Fruit fly (Drosophila melanogaster) whole organism, embryonic: ENCODE data around the gene asun.
A peak's percentile ranks its signal among the peaks of the same experiment; 100 is the strongest.

Experiments used
- Blimp-1 ChIP-seq: fragments of 200-800 bp; sonication (Bioruptor generic); optimal IDR thresholded peaks from 3 replicates; lab custom pipeline; 2018; ENCODE audit warnings: missing biosample characterization, missing genetic modification characterization, mild to moderate bottlenecking, moderate library complexity, missing genetic modification reagents
- CG10147 ChIP-seq: fragments of 200-800 bp; sonication (Bioruptor generic); optimal IDR thresholded peaks from 2 replicates; lab custom pipeline; 2019; ENCODE audit warnings: missing biosample characterization, mild to moderate bottlenecking, missing genetic modification characterization, moderate library complexity
- CG10565 ChIP-seq: fragments of 200-800 bp; sonication (Bioruptor generic); optimal IDR thresholded peaks from 3 replicates; lab custom pipeline; 2016; ENCODE audit warnings: missing biosample characterization, mild to moderate bottlenecking, missing genetic modification characterization
- CG11696 ChIP-seq: fragments of 200-800 bp; sonication (Bioruptor generic); IDR thresholded peaks from 2 replicates; pipeline ENCODE4 v1.3.6; 2022; ENCODE audit warnings: missing biosample characterization, missing genetic modification characterization
- CG1233 ChIP-seq: fragments of 200-800 bp; sonication (Bioruptor generic); optimal IDR thresholded peaks from 4 replicates; lab custom pipeline; 2018; ENCODE audit warnings: missing biosample characterization, mild to moderate bottlenecking, missing genetic modification characterization
- CG13287 ChIP-seq: fragments of 200-800 bp; sonication (Bioruptor generic); IDR thresholded peaks from 2 replicates; pipeline ENCODE4 v1.3.6; 2022; ENCODE audit warnings: missing biosample characterization, missing genetic modification characterization; ENCODE audit not compliant: partially characterized antibody
- CG14860 ChIP-seq: fragments of 200-800 bp; sonication (Bioruptor generic); IDR thresholded peaks from 3 replicates; pipeline ENCODE4 v1.3.6; 2022; ENCODE audit warnings: missing biosample characterization, missing genetic modification characterization; ENCODE audit not compliant: partially characterized antibody
- CG1647 ChIP-seq: fragments of 200-800 bp; sonication (Bioruptor generic); optimal IDR thresholded peaks from 3 replicates; lab custom pipeline; 2016; ENCODE audit warnings: missing biosample characterization, missing genetic modification characterization
- CG16813 ChIP-seq: fragments of 200-800 bp; sonication (Bioruptor generic); IDR thresholded peaks from 3 replicates; pipeline ENCODE4 v1.3.6; 2022; ENCODE audit warnings: missing biosample characterization, missing genetic modification characterization; ENCODE audit not compliant: partially characterized antibody
- CG17359 ChIP-seq: fragments of 200-800 bp; sonication (Bioruptor generic); optimal IDR thresholded peaks from 3 replicates; lab custom pipeline; 2018; ENCODE audit warnings: missing biosample characterization, mild to moderate bottlenecking, missing genetic modification characterization, moderate library complexity
- CG2120 ChIP-seq: fragments of 200-800 bp; sonication (Bioruptor generic); optimal IDR thresholded peaks from 3 replicates; lab custom pipeline; 2016; ENCODE audit warnings: missing biosample characterization, missing genetic modification characterization
- CG3065 ChIP-seq: fragments of 200-800 bp; sonication (Bioruptor generic); optimal IDR thresholded peaks from 2 replicates; lab custom pipeline; 2016; ENCODE audit warnings: missing biosample characterization, missing genetic modification characterization
- CG4424 ChIP-seq: fragments of 200-800 bp; sonication (Bioruptor generic); optimal IDR thresholded peaks from 3 replicates; lab custom pipeline; 2016; ENCODE audit warnings: missing biosample characterization, missing genetic modification characterization
- CG4617 ChIP-seq: fragments of 200-800 bp; sonication (Bioruptor generic); optimal IDR thresholded peaks from 3 replicates; lab custom pipeline; 2016; ENCODE audit warnings: missing biosample characterization, missing genetic modification characterization, borderline replicate concordance
- CG5953 ChIP-seq: fragments of 200-800 bp; sonication (Bioruptor generic); IDR thresholded peaks from 2 replicates; pipeline ENCODE4 v1.3.6; 2022; ENCODE audit warnings: missing biosample characterization, missing genetic modification characterization
- CG7271 ChIP-seq: fragments of 200-800 bp; sonication (Bioruptor generic); optimal IDR thresholded peaks from 2 replicates; lab custom pipeline; 2018; ENCODE audit warnings: missing biosample characterization, mild to moderate bottlenecking, missing genetic modification characterization, moderate library complexity
- D19B ChIP-seq: fragments of 200-800 bp; sonication (Bioruptor generic); optimal IDR thresholded peaks from 2 replicates; lab custom pipeline; 2017; ENCODE audit warnings: missing biosample characterization, mild to moderate bottlenecking, missing genetic modification characterization
- Dip2 ChIP-seq: fragments of 200-800 bp; sonication (Bioruptor generic); IDR thresholded peaks from 2 replicates; pipeline ENCODE4 v1.3.6; 2022; ENCODE audit warnings: missing biosample characterization, missing genetic modification characterization
- Dll ChIP-seq: fragments of 200-800 bp; sonication (Bioruptor generic); IDR thresholded peaks from 4 replicates; pipeline ENCODE4 v1.3.6; 2022; ENCODE audit warnings: missing biosample characterization, missing genetic modification characterization; ENCODE audit not compliant: partially characterized antibody
- ERR ChIP-seq: fragments of 200-800 bp; sonication (Bioruptor generic); optimal IDR thresholded peaks from 2 replicates; lab custom pipeline; 2016; ENCODE audit warnings: missing biosample characterization, missing genetic modification characterization
- HHEX ChIP-seq: fragments of 200-800 bp; sonication (Bioruptor generic); optimal IDR thresholded peaks from 3 replicates; lab custom pipeline; 2017; ENCODE audit warnings: missing biosample characterization, mild to moderate bottlenecking, missing genetic modification characterization, missing genetic modification reagents
- HmgD ChIP-seq: fragments of 200-800 bp; sonication (Bioruptor generic); optimal IDR thresholded peaks from 3 replicates; lab custom pipeline; 2016; ENCODE audit warnings: missing biosample characterization, missing genetic modification characterization
- Lhr ChIP-seq: fragments of 200-800 bp; sonication (Bioruptor generic); optimal IDR thresholded peaks from 3 replicates; lab custom pipeline; 2017; ENCODE audit warnings: mild to moderate bottlenecking, missing biosample characterization, missing genetic modification reagents, missing genetic modification characterization
- MBD-R2 ChIP-seq: fragments of 200-800 bp; sonication (Bioruptor generic); IDR thresholded peaks from 2 replicates; pipeline ENCODE4 v1.3.6; 2022; ENCODE audit warnings: missing biosample characterization, missing genetic modification characterization
- Nf-YC ChIP-seq: fragments of 200-800 bp; optimal IDR thresholded peaks from 3 replicates; lab custom pipeline; 2019; ENCODE audit warnings: missing biosample characterization, mild to moderate bottlenecking, missing genetic modification characterization, moderate library complexity
- Side ChIP-seq: fragments of 200-800 bp; sonication (Bioruptor generic); optimal IDR thresholded peaks from 2 replicates; lab custom pipeline; 2016; ENCODE audit warnings: missing biosample characterization, missing genetic modification characterization
- Spps ChIP-seq: fragments of 200-800 bp; sonication (Bioruptor generic); optimal IDR thresholded peaks from 2 replicates; lab custom pipeline; 2018; ENCODE audit warnings: missing biosample characterization, mild to moderate bottlenecking, missing genetic modification characterization
- Sry-β ChIP-seq: fragments of 200-800 bp; sonication (Bioruptor generic); optimal IDR thresholded peaks from 2 replicates; lab custom pipeline; 2018; ENCODE audit warnings: missing biosample characterization, mild to moderate bottlenecking, missing genetic modification characterization, moderate library complexity
- Taf1 ChIP-seq: fragments of 200-800 bp; sonication (Bioruptor generic); IDR thresholded peaks from 2 replicates; pipeline ENCODE4 v1.3.6; 2022; ENCODE audit warnings: missing biosample characterization, missing genetic modification characterization
- abd-A ChIP-seq: fragments of 200-800 bp; sonication (Bioruptor generic); optimal IDR thresholded peaks from 3 replicates; lab custom pipeline; 2019; ENCODE audit warnings: missing biosample characterization, mild to moderate bottlenecking, missing genetic modification characterization, moderate library complexity
- az2 ChIP-seq: fragments of 200-800 bp; sonication (Bioruptor generic); optimal IDR thresholded peaks from 3 replicates; lab custom pipeline; 2016; ENCODE audit warnings: missing biosample characterization, missing genetic modification characterization
- cas ChIP-seq: fragments of 200-800 bp; sonication (Bioruptor generic); IDR thresholded peaks from 2 replicates; pipeline ENCODE4 v1.3.6; 2022; ENCODE audit warnings: missing biosample characterization, missing genetic modification characterization
- chm ChIP-seq: fragments of 200-800 bp; sonication (Bioruptor generic); IDR thresholded peaks from 2 replicates; pipeline ENCODE4 v1.3.6; 2022; ENCODE audit warnings: missing biosample characterization, missing genetic modification characterization
- eve ChIP-seq, 2 experiments: fragments of >200 bp; optimal IDR thresholded peaks; 2 replicates each; lab custom pipeline; 2017; ENCODE audit warnings: missing biosample characterization in 2 of 2, missing genetic modification characterization in 2 of 2
- gem ChIP-seq: fragments of 200-800 bp; sonication (Bioruptor generic); optimal IDR thresholded peaks from 2 replicates; lab custom pipeline; 2019; ENCODE audit warnings: missing biosample characterization, mild to moderate bottlenecking, missing genetic modification characterization, moderate library complexity
- gro ChIP-seq: fragments of 200-800 bp; sonication (Bioruptor generic); optimal IDR thresholded peaks from 2 replicates; lab custom pipeline; 2016; ENCODE audit warnings: missing biosample characterization, missing genetic modification characterization
- gsb ChIP-seq: fragments of 200-800 bp; sonication (Bioruptor generic); IDR thresholded peaks from 2 replicates; pipeline ENCODE4 v1.3.6; 2022; ENCODE audit warnings: missing biosample characterization, missing genetic modification characterization
- gsb-n ChIP-seq: fragments of 200-800 bp; sonication (Bioruptor generic); optimal IDR thresholded peaks from 3 replicates; lab custom pipeline; 2018; ENCODE audit warnings: missing biosample characterization, mild to moderate bottlenecking, missing genetic modification characterization
- hkb ChIP-seq, 2 experiments: fragments of 200-800 bp in 1 of 2; fragments of >200 bp in 1 of 2; sonication (Bioruptor generic) in 1 of 2; IDR thresholded peaks in 1 of 2; optimal IDR thresholded peaks in 1 of 2; 2 replicates each; pipeline versions ENCODE4 v1.3.6 to Lab custom; 2017 to 2022; ENCODE audit warnings: missing biosample characterization in 1 of 2, missing genetic modification characterization in 1 of 2
- jing ChIP-seq: fragments of 200-800 bp; sonication (Bioruptor generic); optimal IDR thresholded peaks from 2 replicates; lab custom pipeline; 2018; ENCODE audit warnings: missing biosample characterization, mild to moderate bottlenecking, missing genetic modification characterization
- mirr ChIP-seq: fragments of 200-800 bp; sonication (Bioruptor generic); optimal IDR thresholded peaks from 3 replicates; lab custom pipeline; 2018; ENCODE audit warnings: missing biosample characterization, mild to moderate bottlenecking, missing genetic modification characterization
- nmo ChIP-seq: fragments of 200-800 bp; sonication (Bioruptor generic); optimal IDR thresholded peaks from 2 replicates; lab custom pipeline; 2018; ENCODE audit warnings: missing biosample characterization, mild to moderate bottlenecking, missing genetic modification characterization, moderate library complexity
- org-1 ChIP-seq: fragments of 200-800 bp; sonication (Bioruptor generic); optimal IDR thresholded peaks from 2 replicates; lab custom pipeline; 2017; ENCODE audit warnings: missing biosample characterization, missing genetic modification characterization
- ranshi ChIP-seq: fragments of 200-800 bp; sonication (Bioruptor generic); IDR thresholded peaks from 2 replicates; pipeline ENCODE4 v1.3.6; 2022; ENCODE audit warnings: missing biosample characterization, missing genetic modification characterization
- slp2 ChIP-seq: fragments of 200-800 bp; sonication (Bioruptor generic); optimal IDR thresholded peaks from 2 replicates; lab custom pipeline; 2016; ENCODE audit warnings: missing biosample characterization, missing genetic modification characterization
- sqz ChIP-seq: fragments of 200-800 bp; sonication (Bioruptor generic); optimal IDR thresholded peaks from 3 replicates; lab custom pipeline; 2018; ENCODE audit warnings: missing biosample characterization, mild to moderate bottlenecking, missing genetic modification characterization
- tin ChIP-seq: fragments of 200-800 bp; sonication (Bioruptor generic); optimal IDR thresholded peaks from 3 replicates; lab custom pipeline; 2016; ENCODE audit warnings: missing biosample characterization, missing genetic modification characterization
- toy ChIP-seq: fragments of 200-800 bp; sonication (Bioruptor generic); IDR thresholded peaks from 2 replicates; pipeline ENCODE4 v1.3.6; 2022; ENCODE audit warnings: missing biosample characterization, missing genetic modification characterization
- unc-4 ChIP-seq: fragments of 200-800 bp; sonication (Bioruptor generic); IDR thresholded peaks from 2 replicates; pipeline ENCODE4 v1.3.6; 2022; ENCODE audit warnings: missing biosample characterization, missing genetic modification characterization; ENCODE audit not compliant: partially characterized antibody
- wek ChIP-seq: fragments of 200-800 bp; sonication (Bioruptor generic); optimal IDR thresholded peaks from 3 replicates; lab custom pipeline; 2018; ENCODE audit warnings: missing biosample characterization, mild to moderate bottlenecking, missing genetic modification characterization, moderate library complexity

The asun gene

dm6 chr3R:16230080-16230670 lies 33.9 kb upstream of the asun start:
- TF ChIP-seq slp2: no peak
- TF ChIP-seq tin (GFP tag; lab: Kevin White, UChicago): no peak
- TF ChIP-seq mirr (GFP tag; lab: Kevin White, UChicago): peak; percentile 57
- TF ChIP-seq sqz (GFP tag; lab: Kevin White, UChicago): peak; percentile 46
- TF ChIP-seq ranshi: no peak
- peak; percentile 95 for TF ChIP-seq abd-A (tag; lab: Kevin White, UChicago)
- TF ChIP-seq gem (tag; lab: Kevin White, UChicago): peak; percentile 20
- TF ChIP-seq jing (GFP tag; lab: Kevin White, UChicago): no peak
- no peak for TF ChIP-seq cas (GFP tag; lab: Robert Waterston, UW)
- TF ChIP-seq Sry-β: no peak
- TF ChIP-seq CG14860: no peak
- TF ChIP-seq az2 (GFP tag; lab: Kevin White, UChicago): no peak
- TF ChIP-seq Lhr (GFP tag; lab: Kevin White, UChicago): no peak
- peak; percentile 6 for TF ChIP-seq CG1233 (GFP tag; lab: Kevin White, UChicago)
- no peak for TF ChIP-seq eve (GFP tag; optimal IDR thresholded peaks at IDR 0.05; lab: Kevin White, UChicago)
- no peak for TF ChIP-seq HHEX (GFP tag; lab: Kevin White, UChicago)
- TF ChIP-seq Taf1: no peak
- no peak for TF ChIP-seq D19B (GFP tag; lab: Kevin White, UChicago)
- TF ChIP-seq Blimp-1 (GFP tag; lab: Kevin White, UChicago): peak; percentile 85
- TF ChIP-seq gro (GFP tag; lab: Kevin White, UChicago): peak; percentile 91
- no peak for TF ChIP-seq Dip2
- TF ChIP-seq Side: no peak
- no peak for TF ChIP-seq nmo (GFP tag; lab: Kevin White, UChicago)
- no peak for TF ChIP-seq CG7271 (tag; lab: Kevin White, UChicago)
- TF ChIP-seq HmgD (GFP tag; lab: Kevin White, UChicago): no peak
- peak; percentile 7 for TF ChIP-seq ERR (GFP tag; lab: Kevin White, UChicago)
- no peak for TF ChIP-seq Spps (tag; lab: Kevin White, UChicago)
- TF ChIP-seq CG3065 (GFP tag; lab: Kevin White, UChicago): no peak
- TF ChIP-seq CG4617 (GFP tag; lab: Kevin White, UChicago): no peak
- TF ChIP-seq CG10147 (GFP tag; lab: Kevin White, UChicago): peak; percentile 3
- no peak for TF ChIP-seq CG13287 (GFP tag; lab: Robert Waterston, UW)
- peak; percentile 4 for TF ChIP-seq CG2120 (GFP tag; lab: Kevin White, UChicago)
- TF ChIP-seq toy (GFP tag; lab: Robert Waterston, UW): no peak
- TF ChIP-seq CG11696: no peak
- TF ChIP-seq unc-4 (GFP tag; lab: Robert Waterston, UW): no peak
- no peak for TF ChIP-seq CG4424 (GFP tag; lab: Kevin White, UChicago)
- no peak for TF ChIP-seq CG10565 (GFP tag; lab: Kevin White, UChicago)
- TF ChIP-seq wek: no peak
- no peak for TF ChIP-seq CG16813 (GFP tag; lab: Robert Waterston, UW)
- TF ChIP-seq chm (GFP tag; lab: Robert Waterston, UW): no peak
- TF ChIP-seq Nf-YC (tag; lab: Kevin White, UChicago): no peak
- TF ChIP-seq gsb (GFP tag; lab: Robert Waterston, UW): no peak
- no peak for TF ChIP-seq Dll (GFP tag; lab: Robert Waterston, UW)
- TF ChIP-seq CG1647: no peak
- TF ChIP-seq org-1 (GFP tag; lab: Kevin White, UChicago): peak; percentile 4
- no peak for TF ChIP-seq hkb (optimal IDR thresholded peaks at IDR 0.05; lab: Kevin White, UChicago)
- no peak for TF ChIP-seq hkb (GFP tag; IDR thresholded peaks at IDR 0.05; lab: Robert Waterston, UW)
- no peak for TF ChIP-seq CG5953
- peak; percentile 3 for TF ChIP-seq gsb-n
- no peak for TF ChIP-seq CG17359 (tag; lab: Kevin White, UChicago)
- no peak for TF ChIP-seq MBD-R2 (GFP tag; lab: Robert Waterston, UW)
